Fruit fly (Drosophila melanogaster): ENCODE measurements around the gene CG18746.
A peak's percentile ranks its signal among the peaks of the same experiment; 100 is the strongest.

Gene CG18746

DNA sequence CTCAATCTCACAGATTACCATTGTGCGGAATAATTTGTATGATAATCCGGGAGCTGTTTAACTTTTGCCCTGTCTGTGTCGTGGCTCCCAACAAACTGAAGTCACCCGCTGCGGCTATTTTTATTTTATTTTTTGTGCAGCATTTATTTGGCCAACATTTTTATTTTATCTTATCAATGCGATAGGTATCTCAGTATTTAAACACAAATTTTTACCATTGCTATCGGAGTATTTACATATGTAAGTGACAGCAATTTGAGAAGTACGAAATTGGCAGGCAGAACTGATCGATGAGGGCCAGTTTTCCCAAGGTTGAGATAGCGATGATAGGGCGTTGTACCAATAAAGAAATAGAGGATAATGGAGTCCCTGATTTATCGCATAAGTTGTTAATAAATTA, at the start of gene CG18746:
Gene CG18746, minus strand, starts transcription at position 101 of the 400 bp plus-strand sequence.
- peak; percentile 36 for TF ChIP-seq sd (tag; optimal IDR thresholded peaks at IDR 0.05)
- TF ChIP-seq Bdp1 (GFP tag; optimal IDR thresholded peaks at IDR 0.05), result no peak
- no peak for TF ChIP-seq ro (GFP tag; IDR thresholded peaks at IDR 0.05)
- TF ChIP-seq PHDP (tag; optimal IDR thresholded peaks at IDR 0.05), result no peak
- TF ChIP-seq CG11504 (tag; optimal IDR thresholded peaks at IDR 0.05), result no peak
- TF ChIP-seq CG17359 (tag; optimal IDR thresholded peaks at IDR 0.05), result no peak
- TF ChIP-seq HmgD (GFP tag; optimal IDR thresholded peaks at IDR 0.05), result no peak
- TF ChIP-seq CG7556 (GFP tag; optimal IDR thresholded peaks at IDR 0.05), result no peak
- TF ChIP-seq eve (GFP tag; optimal IDR thresholded peaks at IDR 0.05), result peak in 1 of 2 experiments; percentile 8
- TF ChIP-seq mirr (GFP tag; optimal IDR thresholded peaks at IDR 0.05), result peak; percentile 7
- TF ChIP-seq CG8388 (GFP tag; optimal IDR thresholded peaks at IDR 0.05), result no peak
- TF ChIP-seq shn (GFP tag; optimal IDR thresholded peaks at IDR 0.05), result no peak
- TF ChIP-seq lab (GFP tag; optimal IDR thresholded peaks at IDR 0.05), result peak; percentile 9

- TF ChIP-seq Taf1 (GFP tag; IDR thresholded peaks at IDR 0.05) (peak; percentile 42; the same call in 1 of the 2 replicates), CG10543 (GFP tag; optimal IDR thresholded peaks at IDR 0.05) (peak; percentile 39), C15 (GFP tag; IDR thresholded peaks at IDR 0.05) (no peak), ewg (GFP tag; optimal IDR thresholded peaks at IDR 0.05) (peak; percentile 37), CG17829 (tag; optimal IDR thresholded peaks at IDR 0.05) (no peak), CG13296 (GFP tag; optimal IDR thresholded peaks at IDR 0.05) (peak; percentile 29), Hmx (GFP tag; optimal IDR thresholded peaks at IDR 0.05) (no peak), CG3407 (GFP tag; optimal IDR thresholded peaks at IDR 0.05) (no peak), salm (tag; optimal IDR thresholded peaks at IDR 0.05) (no peak), CG12219 (GFP tag; optimal IDR thresholded peaks at IDR 0.05) (no peak), tin (GFP tag; optimal IDR thresholded peaks at IDR 0.05) (no peak), CHES-1-like (GFP tag; optimal IDR thresholded peaks at IDR 0.05) (no peak), bowl (GFP tag; IDR thresholded peaks at IDR 0.05) (no peak), danr (GFP tag; IDR thresholded peaks at IDR 0.05) (0 out of 2 replicates have a peak, but pooled peaks have one; percentile 22), CG8281 (tag; optimal IDR thresholded peaks at IDR 0.05) (no peak), CG4404 (GFP tag; IDR thresholded peaks at IDR 0.05) (no peak), CG7372 (GFP tag; IDR thresholded peaks at IDR 0.05) (no peak), CG17385 (GFP tag; optimal IDR thresholded peaks at IDR 0.05) (no peak), ssp (GFP tag; IDR thresholded peaks at IDR 0.05) (peak; percentile 49; the same call in 1 of the 2 replicates), Deaf1 (tag; optimal IDR thresholded peaks at IDR 0.05) (no peak), nau (GFP tag; optimal IDR thresholded peaks at IDR 0.05) (no peak), CG4730 (GFP tag; IDR thresholded peaks at IDR 0.05) (no peak), crp (GFP tag; optimal IDR thresholded peaks at IDR 0.05) (no peak), Dbx (GFP tag; IDR thresholded peaks at IDR 0.05) (no peak), CG2712 (tag; optimal IDR thresholded peaks at IDR 0.05) (no peak), CG4820 (GFP tag; optimal IDR thresholded peaks at IDR 0.05) (no peak), CG8924 (tag; optimal IDR thresholded peaks at IDR 0.05) (no peak), CG34376 (GFP tag; optimal IDR thresholded peaks at IDR 0.05) (no peak), CG5180 (GFP tag; optimal IDR thresholded peaks at IDR 0.05) (no peak), Oli (tag; optimal IDR thresholded peaks at IDR 0.05) (peak; percentile 41), pros (GFP tag; optimal IDR thresholded peaks at IDR 0.05) (no peak), CG7357 (GFP tag; IDR thresholded peaks at IDR 0.05) (no peak), sug (tag; optimal IDR thresholded peaks at IDR 0.05) (no peak), CG9437 (GFP tag; optimal IDR thresholded peaks at IDR 0.05) (no peak), schlank (tag; optimal IDR thresholded peaks at IDR 0.05) (no peak), H15 (GFP tag; IDR thresholded peaks at IDR 0.05) (no peak), cato (GFP tag; optimal IDR thresholded peaks at IDR 0.05; ENCODE audit: borderline replicate concordance) (no peak), cas (GFP tag; IDR thresholded peaks at IDR 0.05) (no peak)
These were observed 31.6 kb upstream of the CG18746 start for dm6 chr3R:7821559-7821958.
